Worm (Caenorhabditis elegans): ENCODE measurements around the gene msp-50.

DNA sequence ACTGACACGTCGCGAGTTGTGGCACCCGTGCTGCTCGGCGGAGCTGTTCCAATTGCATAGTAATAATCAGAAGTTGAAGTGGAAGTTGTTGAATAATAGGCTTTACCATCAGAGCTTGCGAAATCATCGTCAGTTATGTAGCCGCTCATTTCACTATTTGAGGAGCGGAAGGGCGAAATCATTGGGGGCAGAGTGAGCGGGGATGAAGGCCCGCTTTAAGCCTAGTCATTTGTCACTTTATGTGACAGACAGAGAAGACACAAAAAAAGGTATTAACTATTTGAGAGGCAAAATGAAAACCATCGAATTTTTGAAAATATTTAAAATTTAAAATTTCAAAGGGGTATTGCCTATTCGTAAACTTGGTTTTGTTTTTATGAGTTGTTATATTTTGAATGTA is 18.8 kb downstream of the msp-50 start:
- TF ChIP-seq pat-9 (tag; optimal IDR thresholded peaks at IDR 0.05) (no peak), fax-1 (tag; optimal IDR thresholded peaks at IDR 0.05) (no peak), ceh-18 (tag; optimal IDR thresholded peaks at IDR 0.05) (no peak), fkh-10 (GFP tag; optimal IDR thresholded peaks at IDR 0.05) (no peak), ets-4 (tag; optimal IDR thresholded peaks at IDR 0.05) (no peak), nhr-11 (tag; optimal IDR thresholded peaks at IDR 0.05) (no peak), fkh-6 (tag; optimal IDR thresholded peaks at IDR 0.05) (no peak), ceh-19 (GFP tag; optimal IDR thresholded peaks at IDR 0.05) (no peak), sdc-2 (tag; optimal IDR thresholded peaks at IDR 0.05) (no peak), dmd-4 (tag; optimal IDR thresholded peaks at IDR 0.05; ENCODE audit: borderline replicate concordance) (no peak), unc-86 (tag; optimal IDR thresholded peaks at IDR 0.05) (no peak), pag-3 (tag; optimal IDR thresholded peaks at IDR 0.05; ENCODE audit: borderline replicate concordance) (no peak)
